Worm (Caenorhabditis elegans) whole organism, L2 larva: ENCODE results near the gene swm-1.

Experiments used
- F13H6.1 ChIP-seq: sonication (generic microtip); optimal IDR thresholded peaks from 2 replicates; lab custom pipeline; 2016; ENCODE audit warnings: missing genetic modification characterization, missing compliant biosample characterization
- R02D3.7 ChIP-seq: fragments of 150-350 bp; optimal IDR thresholded peaks from 2 replicates; lab custom pipeline; 2014; ENCODE audit warnings: missing biosample characterization, missing genetic modification characterization
- Y55F3AM.14 ChIP-seq: fragments of 200-800 bp; sonication (Bioruptor generic); optimal IDR thresholded peaks from 2 replicates; lab custom pipeline; 2018; ENCODE audit warnings: mild to moderate bottlenecking, missing genetic modification characterization, missing compliant biosample characterization
- ZK546.5 ChIP-seq: sonication (generic microtip); optimal IDR thresholded peaks from 2 replicates; lab custom pipeline; 2017; ENCODE audit warnings: missing biosample characterization, missing genetic modification characterization
- alr-1 ChIP-seq: fragments of 150-350 bp; optimal IDR thresholded peaks from 2 replicates; lab custom pipeline; 2014; ENCODE audit warnings: missing biosample characterization, missing genetic modification characterization
- ama-1 ChIP-seq: fragments of 150-350 bp; optimal IDR thresholded peaks from 2 replicates; lab custom pipeline; 2018; ENCODE audit warnings: inconsistent platforms
- blmp-1 ChIP-seq: sonication (generic microtip); optimal IDR thresholded peaks from 2 replicates; lab custom pipeline; 2017; ENCODE audit warnings: missing genetic modification characterization, mild to moderate bottlenecking, missing compliant biosample characterization, antibody characterized with exemption, moderate library complexity; ENCODE audit not compliant: insufficient read depth
- ceh-16 ChIP-seq: fragments of 150-350 bp; optimal IDR thresholded peaks from 2 replicates; lab custom pipeline; 2014; ENCODE audit warnings: missing biosample characterization, missing genetic modification characterization
- egl-27 ChIP-seq: sonication (generic microtip); optimal IDR thresholded peaks from 3 replicates; lab custom pipeline; 2017; ENCODE audit warnings: missing biosample characterization, missing genetic modification reagents, missing genetic modification characterization
- elt-1 ChIP-seq: fragments of 150-350 bp; optimal IDR thresholded peaks from 2 replicates; lab custom pipeline; 2014; ENCODE audit warnings: missing biosample characterization, missing genetic modification characterization
- elt-3 ChIP-seq: sonication (generic microtip); optimal IDR thresholded peaks from 2 replicates; lab custom pipeline; 2017; ENCODE audit warnings: missing biosample characterization, missing genetic modification characterization
- fos-1 ChIP-seq: fragments of 150-350 bp; optimal IDR thresholded peaks from 2 replicates; lab custom pipeline; 2014; ENCODE audit warnings: missing biosample characterization, missing genetic modification characterization
- gmeb-1 ChIP-seq: fragments of 150-350 bp; optimal IDR thresholded peaks from 2 replicates; lab custom pipeline; 2014; ENCODE audit warnings: missing biosample characterization, missing genetic modification characterization
- lin-39 ChIP-seq: fragments of 150-350 bp; optimal IDR thresholded peaks from 2 replicates; lab custom pipeline; 2014; ENCODE audit warnings: missing biosample characterization, missing genetic modification reagents, missing genetic modification characterization
- lsy-2 ChIP-seq, 2 experiments: fragments of 150-350 bp in 1 of 2; sonication (generic microtip) in 1 of 2; optimal IDR thresholded peaks; 2 replicates each; lab custom pipeline; 2014 to 2017; ENCODE audit warnings: missing biosample characterization in 2 of 2, missing genetic modification characterization in 2 of 2
- mbf-1 ChIP-seq: sonication (generic microtip); optimal IDR thresholded peaks from 2 replicates; lab custom pipeline; 2017; ENCODE audit warnings: missing biosample characterization, missing genetic modification characterization
- mdl-1 ChIP-seq, 2 experiments: fragments of 150-350 bp in 1 of 2; sonication (generic microtip) in 1 of 2; optimal IDR thresholded peaks; 2 replicates each; lab custom pipeline; 2017; ENCODE audit warnings: missing biosample characterization in 2 of 2, missing genetic modification characterization in 2 of 2
- nhr-10 ChIP-seq: sonication (generic microtip); optimal IDR thresholded peaks from 2 replicates; lab custom pipeline; 2017; ENCODE audit warnings: missing biosample characterization, missing genetic modification characterization
- nhr-12 ChIP-seq: fragments of 150-350 bp; optimal IDR thresholded peaks from 2 replicates; lab custom pipeline; 2014; ENCODE audit warnings: missing biosample characterization, missing genetic modification characterization
- nhr-23 ChIP-seq: fragments of 150-350 bp; optimal IDR thresholded peaks from 2 replicates; lab custom pipeline; 2014; ENCODE audit warnings: missing biosample characterization, missing genetic modification reagents, missing genetic modification characterization
- nhr-237 ChIP-seq: fragments of 150-350 bp; optimal IDR thresholded peaks from 2 replicates; lab custom pipeline; 2014; ENCODE audit warnings: missing biosample characterization, missing genetic modification characterization
- nhr-25 ChIP-seq: fragments of 150-350 bp; sonication (generic microtip); optimal IDR thresholded peaks from 3 replicates; lab custom pipeline; 2014; ENCODE audit warnings: missing biosample characterization, missing genetic modification characterization
- peb-1 ChIP-seq: fragments of 150-350 bp; optimal IDR thresholded peaks from 2 replicates; lab custom pipeline; 2014; ENCODE audit warnings: missing biosample characterization, missing genetic modification characterization
- sem-4 ChIP-seq: fragments of 150-350 bp; optimal IDR thresholded peaks from 2 replicates; lab custom pipeline; 2014; ENCODE audit warnings: missing biosample characterization, missing genetic modification reagents, missing genetic modification characterization
- skn-1 ChIP-seq: sonication (generic microtip); optimal IDR thresholded peaks from 2 replicates; lab custom pipeline; 2017; ENCODE audit warnings: missing biosample characterization, missing genetic modification characterization
- sma-9 ChIP-seq, 2 experiments: fragments of 150-350 bp in 1 of 2; sonication (generic microtip) in 1 of 2; optimal IDR thresholded peaks; 2 replicates each; lab custom pipeline; 2014 to 2016; ENCODE audit warnings: missing genetic modification characterization in 2 of 2, mild to moderate bottlenecking in 1 of 2, missing biosample characterization in 1 of 2, missing compliant biosample characterization in 1 of 2, missing genetic modification reagents in 1 of 2, moderate library complexity in 1 of 2
- snpc-4 ChIP-seq: fragments of 150-350 bp; optimal IDR thresholded peaks from 2 replicates; lab custom pipeline; 2014; ENCODE audit warnings: missing biosample characterization, missing genetic modification characterization
- unc-39 ChIP-seq: fragments of 150-350 bp; optimal IDR thresholded peaks from 2 replicates; lab custom pipeline; 2014; ENCODE audit warnings: missing biosample characterization, missing genetic modification characterization
- unc-62 ChIP-seq: fragments of 150-350 bp; optimal IDR thresholded peaks from 2 replicates; lab custom pipeline; 2014; ENCODE audit warnings: missing biosample characterization, missing genetic modification reagents, missing genetic modification characterization
- zag-1 ChIP-seq: fragments of 150-350 bp; optimal IDR thresholded peaks from 2 replicates; lab custom pipeline; 2014; ENCODE audit warnings: missing biosample characterization, missing genetic modification characterization
- ztf-11 ChIP-seq: sonication (generic microtip); optimal IDR thresholded peaks from 2 replicates; lab custom pipeline; 2017; ENCODE audit warnings: missing biosample characterization, missing genetic modification characterization

Gene swm-1

ce11 chrV:9073322-9074038 lies 18.8 kb upstream of the swm-1 start, which contains the start of gene oac-50:
oac-50 (minus strand) TSS chrV:9073540.
- TF ChIP-seq F13H6.1 (tag; lab: Kevin White, UChicago): peak; percentile 27
- peak; percentile 2 for TF ChIP-seq sma-9 (GFP tag; optimal IDR thresholded peaks at IDR 0.05; lab: Kevin White, UChicago)
- TF ChIP-seq sma-9 (tag; optimal IDR thresholded peaks at IDR 0.05; lab: Kevin White, UChicago): no peak
- no peak for TF ChIP-seq nhr-23 (tag; lab: Kevin White, UChicago)

- TF ChIP-seq ama-1 (lab: Kevin White, UChicago) (no peak), nhr-25 (tag; lab: Kevin White, UChicago) (no peak)
These were observed 15.0 kb upstream of the swm-1 start, which contains the start of gene T27E4.5 for ce11 chrV:9069680-9070079. T27E4.5 (minus strand) TSS chrV:9069780.

- TF ChIP-seq alr-1 (tag; lab: Kevin White, UChicago) (no peak), peb-1 (tag; lab: Kevin White, UChicago) (no peak), nhr-237 (tag; lab: Kevin White, UChicago) (no peak), snpc-4 (tag; lab: Kevin White, UChicago) (no peak), unc-39 (no peak), nhr-12 (tag; lab: Kevin White, UChicago) (no peak), skn-1 (tag; lab: Kevin White, UChicago) (no peak), elt-1 (tag; lab: Kevin White, UChicago) (no peak), gmeb-1 (tag; lab: Kevin White, UChicago) (no peak), elt-3 (tag; lab: Kevin White, UChicago) (no peak), nhr-23 (tag; lab: Kevin White, UChicago) (no peak), zag-1 (no peak)
These were observed 13.0 kb upstream of the swm-1 start, which contains the start of gene fip-2 for ce11 chrV:9067678-9068077. fip-2 (plus strand) TSS chrV:9067978.

- TF ChIP-seq Y55F3AM.14 (GFP tag; lab: Kevin White, UChicago) (no peak), ceh-16 (tag; lab: Kevin White, UChicago) (peak; percentile 30), blmp-1 (tag; lab: Kevin White, UChicago) (peak; percentile 61), lin-39 (tag; lab: Kevin White, UChicago) (no peak), elt-1 (tag; lab: Kevin White, UChicago) (no peak), ZK546.5 (tag; lab: Kevin White, UChicago) (no peak), mbf-1 (no peak), egl-27 (tag; lab: Kevin White, UChicago) (no peak), unc-62 (no peak), mdl-1 (tag; optimal IDR thresholded peaks at IDR 0.05; lab: Kevin White, UChicago) (no peak), nhr-25 (tag; lab: Kevin White, UChicago) (peak; percentile 35), sma-9 (GFP tag; optimal IDR thresholded peaks at IDR 0.05; lab: Kevin White, UChicago) (peak; percentile 25), sma-9 (tag; optimal IDR thresholded peaks at IDR 0.05; lab: Kevin White, UChicago) (no peak), nhr-23 (tag; lab: Kevin White, UChicago) (no peak), sem-4 (tag; lab: Kevin White, UChicago) (no peak), ztf-11 (tag; lab: Kevin White, UChicago) (no peak), R02D3.7 (tag; lab: Kevin White, UChicago) (no peak)
These were observed 11.2 kb upstream of the swm-1 start for ce11 chrV:9065915-9066314.

- TF ChIP-seq ama-1 (lab: Kevin White, UChicago): no peak
- TF ChIP-seq Y55F3AM.14 (GFP tag; lab: Kevin White, UChicago): no peak
- TF ChIP-seq lsy-2 (tag; optimal IDR thresholded peaks at IDR 0.05; lab: Kevin White, UChicago): no peak
- TF ChIP-seq ZK546.5 (tag; lab: Kevin White, UChicago): no peak
- no peak for TF ChIP-seq nhr-12 (tag; lab: Kevin White, UChicago)
- TF ChIP-seq nhr-10 (tag; lab: Kevin White, UChicago): no peak
- no peak for TF ChIP-seq fos-1
These were observed 10.3 kb upstream of the swm-1 start for ce11 chrV:9065001-9065400.
